Worm (Caenorhabditis elegans): Measurements from ENCODE around the gene tos-1.

tos-1 gene

ce11 chrV:9295581-9295980 is 48.4 kb downstream of the tos-1 start:
- peak; percentile 17 for TF ChIP-seq F13H6.1 (tag; optimal IDR thresholded peaks at IDR 0.05)
- no peak for TF ChIP-seq nhr-77 (tag; optimal IDR thresholded peaks at IDR 0.05)

DNA sequence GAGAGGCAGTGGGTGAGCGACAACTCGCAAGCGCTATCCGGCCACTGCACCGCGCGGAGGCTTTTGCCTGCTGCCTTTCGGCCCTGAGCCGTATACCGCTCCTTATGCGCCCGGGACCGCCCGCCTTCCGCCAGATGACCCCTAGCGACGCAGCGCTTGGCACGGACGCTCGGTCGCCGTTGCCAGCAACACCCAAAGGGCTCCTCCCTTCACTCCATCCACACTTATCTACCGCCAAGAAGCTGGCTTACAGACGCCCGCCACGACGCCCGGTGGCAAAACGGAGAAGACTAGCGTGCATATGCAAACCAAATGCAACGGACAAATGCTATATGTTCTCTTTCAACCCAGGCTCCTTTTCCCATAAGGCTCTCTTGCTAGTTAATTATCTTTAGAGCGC is 50.6 kb downstream of the tos-1 start:
- TF ChIP-seq nhr-21 (tag; optimal IDR thresholded peaks at IDR 0.05), result peak; percentile 3
- peak; percentile 17 for TF ChIP-seq zag-1 (tag; optimal IDR thresholded peaks at IDR 0.05)
- TF ChIP-seq lin-39 (tag; optimal IDR thresholded peaks at IDR 0.05), result no peak
- TF ChIP-seq lin-11 (tag; optimal IDR thresholded peaks at IDR 0.05), result peak; percentile 28
- TF ChIP-seq unc-55 (GFP tag; optimal IDR thresholded peaks at IDR 0.05), result peak; percentile 29
- no peak for TF ChIP-seq lsy-2 (tag; optimal IDR thresholded peaks at IDR 0.05)

ce11 chrV:9291919-9292318 is 52.1 kb downstream of the tos-1 start, which contains the start of gene ZK682.7:
Gene ZK682.7 (minus strand): TSS chrV:9292165.
- no peak for TF ChIP-seq mdl-1 (tag; optimal IDR thresholded peaks at IDR 0.05)
- TF ChIP-seq lin-39 (tag; optimal IDR thresholded peaks at IDR 0.05), result no peak
- no peak for TF ChIP-seq skn-1 (tag; optimal IDR thresholded peaks at IDR 0.05)
- TF ChIP-seq aly-2 (tag; optimal IDR thresholded peaks at IDR 0.05), result no peak
- no peak for TF ChIP-seq F13H6.1 (tag; optimal IDR thresholded peaks at IDR 0.05)
- no peak for TF ChIP-seq sem-4 (tag; optimal IDR thresholded peaks at IDR 0.05)
- TF ChIP-seq crh-2 (tag; optimal IDR thresholded peaks at IDR 0.05), result no peak
- TF ChIP-seq dmd-4 (tag; optimal IDR thresholded peaks at IDR 0.05), result no peak
- no peak for TF ChIP-seq nhr-6 (tag; optimal IDR thresholded peaks at IDR 0.05)
- TF ChIP-seq ama-1 (optimal IDR thresholded peaks at IDR 0.05), result no peak
- no peak for TF ChIP-seq alr-1 (tag; optimal IDR thresholded peaks at IDR 0.05)
- no peak for TF ChIP-seq unc-55 (GFP tag; optimal IDR thresholded peaks at IDR 0.05)
- TF ChIP-seq nhr-23 (tag; optimal IDR thresholded peaks at IDR 0.05), result no peak
- no peak for TF ChIP-seq sma-9 (GFP tag; optimal IDR thresholded peaks at IDR 0.05)
- no peak for TF ChIP-seq sma-9 (tag; optimal IDR thresholded peaks at IDR 0.05)
- TF ChIP-seq lin-11 (tag; optimal IDR thresholded peaks at IDR 0.05), result no peak
- TF ChIP-seq unc-62 (GFP tag; optimal IDR thresholded peaks at IDR 0.05), result no peak
- no peak for TF ChIP-seq fos-1 (tag; optimal IDR thresholded peaks at IDR 0.05)
- no peak for TF ChIP-seq snpc-4 (tag; optimal IDR thresholded peaks at IDR 0.05)

Data from whole organism, L2 larva.